Worm (Caenorhabditis elegans): ENCODE measurements around the gene F13D12.10.

DNA sequence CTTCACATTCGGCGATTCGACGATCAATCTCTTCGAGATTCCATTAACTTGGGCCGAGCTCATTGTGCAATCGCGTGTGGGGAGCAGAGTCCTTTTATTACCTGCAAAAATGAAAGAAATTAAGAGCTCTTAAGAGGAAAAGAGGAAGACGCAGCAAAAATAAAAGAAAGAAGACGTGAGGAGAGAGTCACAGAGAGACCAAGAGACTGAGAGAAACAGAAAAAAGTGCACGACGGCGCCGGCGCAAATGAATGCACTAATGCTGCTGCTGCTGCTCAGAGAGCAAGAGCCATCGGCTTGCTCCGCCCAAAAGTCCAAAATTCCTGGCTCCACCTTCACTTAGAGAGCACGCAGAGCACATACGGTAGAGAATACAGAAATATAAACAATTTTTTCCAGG, 13.4 kb upstream of the F13D12.10 start, which contains the start of gene inos-1:
- TF ChIP-seq C16A3.4 (tag; optimal IDR thresholded peaks at IDR 0.05) (no peak), zip-4 (GFP tag; optimal IDR thresholded peaks at IDR 0.05) (no peak), lin-14 (GFP tag; optimal IDR thresholded peaks at IDR 0.05) (no peak), Y116A8C.19 (tag; optimal IDR thresholded peaks at IDR 0.05; ENCODE audit: borderline replicate concordance) (no peak), pag-3 (tag; optimal IDR thresholded peaks at IDR 0.05; ENCODE audit: borderline replicate concordance, insufficient read depth) (no peak), ama-1 (optimal IDR thresholded peaks at IDR 0.05) (no peak), C34B4.2 (tag; optimal IDR thresholded peaks at IDR 0.05) (no peak), tbx-2 (tag; optimal IDR thresholded peaks at IDR 0.05) (no peak), ztf-4 (tag; optimal IDR thresholded peaks at IDR 0.05) (no peak), unc-86 (tag; optimal IDR thresholded peaks at IDR 0.05) (no peak)
